Worm (Caenorhabditis elegans) whole organism, L2 larva: Measurements from ENCODE around the gene Y37E11AL.12.

Experiments
- F13H6.1 ChIP-seq: sonication (generic microtip); optimal IDR thresholded peaks from 2 replicates; lab custom pipeline; 2016; ENCODE audit warnings: missing genetic modification characterization, missing compliant biosample characterization
- R02D3.7 ChIP-seq: fragments of 150-350 bp; optimal IDR thresholded peaks from 2 replicates; lab custom pipeline; 2014; ENCODE audit warnings: missing biosample characterization, missing genetic modification characterization
- Y55F3AM.14 ChIP-seq: fragments of 200-800 bp; sonication (Bioruptor generic); optimal IDR thresholded peaks from 2 replicates; lab custom pipeline; 2018; ENCODE audit warnings: mild to moderate bottlenecking, missing genetic modification characterization, missing compliant biosample characterization
- ZK546.5 ChIP-seq: sonication (generic microtip); optimal IDR thresholded peaks from 2 replicates; lab custom pipeline; 2017; ENCODE audit warnings: missing biosample characterization, missing genetic modification characterization
- alr-1 ChIP-seq: fragments of 150-350 bp; optimal IDR thresholded peaks from 2 replicates; lab custom pipeline; 2014; ENCODE audit warnings: missing biosample characterization, missing genetic modification characterization
- aly-2 ChIP-seq: fragments of 150-350 bp; optimal IDR thresholded peaks from 2 replicates; lab custom pipeline; 2014; ENCODE audit warnings: missing biosample characterization, missing genetic modification characterization
- ama-1 ChIP-seq: fragments of 150-350 bp; optimal IDR thresholded peaks from 2 replicates; lab custom pipeline; 2018; ENCODE audit warnings: inconsistent platforms
- blmp-1 ChIP-seq: sonication (generic microtip); optimal IDR thresholded peaks from 2 replicates; lab custom pipeline; 2017; ENCODE audit warnings: missing genetic modification characterization, mild to moderate bottlenecking, missing compliant biosample characterization, antibody characterized with exemption, moderate library complexity; ENCODE audit not compliant: insufficient read depth
- ceh-16 ChIP-seq: fragments of 150-350 bp; optimal IDR thresholded peaks from 2 replicates; lab custom pipeline; 2014; ENCODE audit warnings: missing biosample characterization, missing genetic modification characterization
- ceh-82 ChIP-seq: fragments of 150-350 bp; optimal IDR thresholded peaks from 2 replicates; lab custom pipeline; 2014; ENCODE audit warnings: missing biosample characterization, missing genetic modification characterization
- crh-2 ChIP-seq: sonication (generic microtip); optimal IDR thresholded peaks from 2 replicates; lab custom pipeline; 2017; ENCODE audit warnings: missing biosample characterization, missing genetic modification characterization
- dmd-4 ChIP-seq: sonication (generic microtip); optimal IDR thresholded peaks from 2 replicates; lab custom pipeline; 2017; ENCODE audit warnings: missing biosample characterization, missing genetic modification characterization
- egl-27 ChIP-seq: sonication (generic microtip); optimal IDR thresholded peaks from 3 replicates; lab custom pipeline; 2017; ENCODE audit warnings: missing biosample characterization, missing genetic modification reagents, missing genetic modification characterization
- elt-1 ChIP-seq: fragments of 150-350 bp; optimal IDR thresholded peaks from 2 replicates; lab custom pipeline; 2014; ENCODE audit warnings: missing biosample characterization, missing genetic modification characterization
- fos-1 ChIP-seq: fragments of 150-350 bp; optimal IDR thresholded peaks from 2 replicates; lab custom pipeline; 2014; ENCODE audit warnings: missing biosample characterization, missing genetic modification characterization
- gmeb-1 ChIP-seq: fragments of 150-350 bp; optimal IDR thresholded peaks from 2 replicates; lab custom pipeline; 2014; ENCODE audit warnings: missing biosample characterization, missing genetic modification characterization
- lin-11 ChIP-seq: fragments of 150-350 bp; sonication (generic microtip); optimal IDR thresholded peaks from 2 replicates; lab custom pipeline; 2014; ENCODE audit warnings: missing biosample characterization, missing genetic modification characterization, inconsistent platforms, mixed read lengths
- lin-13 ChIP-seq: fragments of 150-350 bp; optimal IDR thresholded peaks from 2 replicates; lab custom pipeline; 2014; ENCODE audit warnings: missing biosample characterization, missing genetic modification reagents, missing genetic modification characterization
- lin-39 ChIP-seq: fragments of 150-350 bp; optimal IDR thresholded peaks from 2 replicates; lab custom pipeline; 2014; ENCODE audit warnings: missing biosample characterization, missing genetic modification reagents, missing genetic modification characterization
- lsy-2 ChIP-seq, 2 experiments: fragments of 150-350 bp in 1 of 2; sonication (generic microtip) in 1 of 2; optimal IDR thresholded peaks; 2 replicates each; lab custom pipeline; 2014 to 2017; ENCODE audit warnings: missing biosample characterization in 2 of 2, missing genetic modification characterization in 2 of 2
- mab-5 ChIP-seq: fragments of 150-350 bp; optimal IDR thresholded peaks from 2 replicates; lab custom pipeline; 2014; ENCODE audit warnings: missing biosample characterization, missing genetic modification characterization
- mdl-1 ChIP-seq, 2 experiments: fragments of 150-350 bp in 1 of 2; sonication (generic microtip) in 1 of 2; optimal IDR thresholded peaks; 2 replicates each; lab custom pipeline; 2017; ENCODE audit warnings: missing biosample characterization in 2 of 2, missing genetic modification characterization in 2 of 2
- nhr-10 ChIP-seq: sonication (generic microtip); optimal IDR thresholded peaks from 2 replicates; lab custom pipeline; 2017; ENCODE audit warnings: missing biosample characterization, missing genetic modification characterization
- nhr-11 ChIP-seq: fragments of 150-350 bp; optimal IDR thresholded peaks from 2 replicates; lab custom pipeline; 2014; ENCODE audit warnings: missing biosample characterization, missing genetic modification characterization
- nhr-12 ChIP-seq: fragments of 150-350 bp; optimal IDR thresholded peaks from 2 replicates; lab custom pipeline; 2014; ENCODE audit warnings: missing biosample characterization, missing genetic modification characterization
- nhr-129 ChIP-seq: fragments of 150-350 bp; optimal IDR thresholded peaks from 2 replicates; lab custom pipeline; 2014; ENCODE audit warnings: missing biosample characterization, missing genetic modification characterization
- nhr-21 ChIP-seq: fragments of 150-350 bp; optimal IDR thresholded peaks from 2 replicates; lab custom pipeline; 2014; ENCODE audit warnings: missing biosample characterization, missing genetic modification characterization
- nhr-23 ChIP-seq: fragments of 150-350 bp; optimal IDR thresholded peaks from 2 replicates; lab custom pipeline; 2014; ENCODE audit warnings: missing biosample characterization, missing genetic modification reagents, missing genetic modification characterization
- nhr-237 ChIP-seq: fragments of 150-350 bp; optimal IDR thresholded peaks from 2 replicates; lab custom pipeline; 2014; ENCODE audit warnings: missing biosample characterization, missing genetic modification characterization
- nhr-25 ChIP-seq: fragments of 150-350 bp; sonication (generic microtip); optimal IDR thresholded peaks from 3 replicates; lab custom pipeline; 2014; ENCODE audit warnings: missing biosample characterization, missing genetic modification characterization
- nhr-77 ChIP-seq: fragments of 150-350 bp; optimal IDR thresholded peaks from 2 replicates; lab custom pipeline; 2014; ENCODE audit warnings: missing biosample characterization, missing genetic modification characterization
- peb-1 ChIP-seq: fragments of 150-350 bp; optimal IDR thresholded peaks from 2 replicates; lab custom pipeline; 2014; ENCODE audit warnings: missing biosample characterization, missing genetic modification characterization
- sem-4 ChIP-seq: fragments of 150-350 bp; optimal IDR thresholded peaks from 2 replicates; lab custom pipeline; 2014; ENCODE audit warnings: missing biosample characterization, missing genetic modification reagents, missing genetic modification characterization
- skn-1 ChIP-seq: sonication (generic microtip); optimal IDR thresholded peaks from 2 replicates; lab custom pipeline; 2017; ENCODE audit warnings: missing biosample characterization, missing genetic modification characterization
- sma-3 ChIP-seq: sonication (generic microtip); optimal IDR thresholded peaks from 2 replicates; lab custom pipeline; 2016; ENCODE audit warnings: missing genetic modification reagents, missing genetic modification characterization, missing compliant biosample characterization
- sma-9 ChIP-seq, 2 experiments: fragments of 150-350 bp in 1 of 2; sonication (generic microtip) in 1 of 2; optimal IDR thresholded peaks; 2 replicates each; lab custom pipeline; 2014 to 2016; ENCODE audit warnings: missing genetic modification characterization in 2 of 2, mild to moderate bottlenecking in 1 of 2, missing biosample characterization in 1 of 2, missing compliant biosample characterization in 1 of 2, missing genetic modification reagents in 1 of 2, moderate library complexity in 1 of 2
- unc-39 ChIP-seq: fragments of 150-350 bp; optimal IDR thresholded peaks from 2 replicates; lab custom pipeline; 2014; ENCODE audit warnings: missing biosample characterization, missing genetic modification characterization
- unc-55 ChIP-seq: fragments of 150-350 bp; sonication (generic microtip); optimal IDR thresholded peaks from 3 replicates; lab custom pipeline; 2014; ENCODE audit warnings: missing biosample characterization, missing genetic modification reagents, missing genetic modification characterization
- zag-1 ChIP-seq: fragments of 150-350 bp; optimal IDR thresholded peaks from 2 replicates; lab custom pipeline; 2014; ENCODE audit warnings: missing biosample characterization, missing genetic modification characterization
- ztf-1 ChIP-seq: fragments of 200-800 bp; sonication (Bioruptor generic); conservative IDR thresholded peaks from 2 replicates; pipeline ENCODE4 v1.3.6; 2022; ENCODE audit warnings: missing genetic modification characterization, missing compliant biosample characterization
- ztf-11 ChIP-seq: sonication (generic microtip); optimal IDR thresholded peaks from 2 replicates; lab custom pipeline; 2017; ENCODE audit warnings: missing biosample characterization, missing genetic modification characterization
- ztf-4 ChIP-seq: fragments of 150-350 bp; optimal IDR thresholded peaks from 2 replicates; lab custom pipeline; 2014; ENCODE audit warnings: missing biosample characterization, missing genetic modification characterization

The Y37E11AL.12 gene

DNA sequence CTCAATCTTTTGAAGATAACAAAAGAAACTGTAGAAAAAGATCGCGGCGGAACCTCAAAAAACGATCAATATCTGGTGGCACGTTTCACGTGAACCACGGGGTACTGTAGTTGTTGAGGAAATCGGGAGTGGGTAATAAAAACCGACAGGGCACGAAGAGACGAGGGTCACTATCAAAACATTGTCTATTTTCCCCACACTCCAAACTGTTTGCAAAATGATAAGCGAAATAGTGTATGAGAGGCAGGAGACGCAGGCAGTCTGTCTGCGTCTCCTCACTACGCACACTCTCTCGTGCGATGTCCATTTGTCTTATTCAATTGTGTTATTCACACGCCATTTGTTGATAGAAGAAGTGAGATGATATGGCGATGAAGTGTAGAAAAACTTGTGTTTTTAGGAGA, 48.4 kb downstream of the Y37E11AL.12 start:
- TF ChIP-seq nhr-11 (tag; lab: Kevin White, UChicago) (no peak), nhr-237 (tag; lab: Kevin White, UChicago) (no peak), elt-1 (tag; lab: Kevin White, UChicago) (no peak), alr-1 (tag; lab: Kevin White, UChicago) (no peak), unc-55 (no peak), blmp-1 (tag; lab: Kevin White, UChicago) (peak; percentile 38), ztf-1 (GFP tag; lab: Robert Waterston, UW) (no peak), nhr-129 (tag; lab: Kevin White, UChicago) (peak; percentile 67), lin-39 (tag; lab: Kevin White, UChicago) (no peak), zag-1 (tag; lab: Kevin White, UChicago) (no peak), ceh-16 (no peak), nhr-12 (no peak), lin-13 (GFP tag; lab: Kevin White, UChicago) (no peak), ZK546.5 (tag; lab: Kevin White, UChicago) (no peak), skn-1 (tag; lab: Kevin White, UChicago) (no peak), fos-1 (tag; lab: Kevin White, UChicago) (peak; percentile 41), F13H6.1 (tag; lab: Kevin White, UChicago) (peak; percentile 64), nhr-21 (tag; lab: Kevin White, UChicago) (peak; percentile 94), ama-1 (no peak), ceh-82 (tag; lab: Kevin White, UChicago) (no peak), nhr-10 (no peak), unc-39 (tag; lab: Kevin White, UChicago) (no peak), Y55F3AM.14 (GFP tag; lab: Kevin White, UChicago) (peak; percentile 17), gmeb-1 (tag; lab: Kevin White, UChicago) (peak; percentile 70), sem-4 (tag; lab: Kevin White, UChicago) (no peak), nhr-77 (tag; lab: Kevin White, UChicago) (no peak), nhr-23 (no peak), lsy-2 (tag; optimal IDR thresholded peaks at IDR 0.05; lab: Kevin White, UChicago) (peak in 1 of 2 experiments; percentile 84), aly-2 (no peak), sma-3 (peak; percentile 91), ztf-4 (no peak), dmd-4 (no peak), ztf-11 (tag; lab: Kevin White, UChicago) (no peak), crh-2 (tag; lab: Kevin White, UChicago) (peak; percentile 64), R02D3.7 (tag; lab: Kevin White, UChicago) (no peak), lin-11 (tag; lab: Kevin White, UChicago) (no peak), nhr-25 (tag; lab: Kevin White, UChicago) (peak; percentile 89), sma-9 (GFP tag; optimal IDR thresholded peaks at IDR 0.05; lab: Kevin White, UChicago) (peak; percentile 96), sma-9 (tag; optimal IDR thresholded peaks at IDR 0.05; lab: Kevin White, UChicago) (no peak), mab-5 (tag; lab: Kevin White, UChicago) (no peak), egl-27 (tag; lab: Kevin White, UChicago) (peak; percentile 32), mdl-1 (tag; optimal IDR thresholded peaks at IDR 0.05; lab: Kevin White, UChicago) (peak; percentile 6 to 65), peb-1 (tag; lab: Kevin White, UChicago) (no peak)

- TF ChIP-seq nhr-237 (tag; lab: Kevin White, UChicago) (no peak), sma-9 (GFP tag; optimal IDR thresholded peaks at IDR 0.05; lab: Kevin White, UChicago) (no peak), sma-9 (tag; optimal IDR thresholded peaks at IDR 0.05; lab: Kevin White, UChicago) (no peak), ztf-1 (GFP tag; lab: Robert Waterston, UW) (no peak), sma-3 (no peak), lin-39 (tag; lab: Kevin White, UChicago) (no peak), ceh-82 (tag; lab: Kevin White, UChicago) (no peak), nhr-10 (no peak), nhr-25 (tag; lab: Kevin White, UChicago) (no peak)
Measured at ce11 chrIV:3652784-3653383, 48.9 kb downstream of the Y37E11AL.12 start.
